Worm (Caenorhabditis elegans) whole organism, late embryonic: ENCODE results near the gene srd-21.

Experiments used
- dve-1 ChIP-seq: sonication (generic microtip); optimal IDR thresholded peaks from 2 replicates; lab custom pipeline; 2017; ENCODE audit warnings: antibody characterized with exemption, mild to moderate bottlenecking, missing genetic modification characterization, missing compliant biosample characterization
- hlh-30 ChIP-seq: sonication (generic microtip); optimal IDR thresholded peaks from 2 replicates; lab custom pipeline; 2017; ENCODE audit warnings: antibody characterized with exemption, missing genetic modification characterization, missing compliant biosample characterization; ENCODE audit not compliant: insufficient read depth
- nfya-1 ChIP-seq: sonication (generic microtip); optimal IDR thresholded peaks from 2 replicates; lab custom pipeline; 2017; ENCODE audit warnings: missing genetic modification characterization, mild to moderate bottlenecking, missing compliant biosample characterization, antibody characterized with exemption, moderate library complexity

ce11 chrV:16640366-16640765, 10.7 kb downstream of the srd-21 start:
- TF ChIP-seq dve-1 (no peak), nfya-1 (tag; lab: Kevin White, UChicago) (no peak), hlh-30 (no peak)
